Fruit fly (Drosophila melanogaster) whole organism, adult: Measurements from ENCODE around the gene CG31459.

ENCODE experiments used
- CG11617 ChIP-seq: fragments of 200-800 bp; sonication (Bioruptor generic); optimal IDR thresholded peaks from 2 replicates; lab custom pipeline; 2017; ENCODE audit warnings: mild to moderate bottlenecking, missing biosample characterization, missing genetic modification reagents, missing genetic modification characterization
- CG12768 ChIP-seq: fragments of 200-800 bp; sonication (Bioruptor generic); optimal IDR thresholded peaks from 2 replicates; lab custom pipeline; 2017; ENCODE audit warnings: missing biosample characterization, missing genetic modification characterization, mild to moderate bottlenecking, moderate library complexity, missing genetic modification reagents
- CG14711 ChIP-seq: fragments of 200-800 bp; sonication (Bioruptor generic); optimal IDR thresholded peaks from 2 replicates; lab custom pipeline; 2018; ENCODE audit warnings: missing biosample characterization, mild to moderate bottlenecking, missing genetic modification characterization, moderate library complexity
- CG1620 ChIP-seq: fragments of 200-800 bp; sonication (Bioruptor generic); optimal IDR thresholded peaks from 2 replicates; lab custom pipeline; 2016; ENCODE audit warnings: missing biosample characterization, missing genetic modification characterization
- CG33017 ChIP-seq: fragments of 200-800 bp; sonication (Bioruptor generic); optimal IDR thresholded peaks from 2 replicates; lab custom pipeline; 2018; ENCODE audit warnings: missing biosample characterization, mild to moderate bottlenecking, missing genetic modification characterization, moderate library complexity
- CG5204 ChIP-seq: fragments of 200-800 bp; sonication (Bioruptor generic); optimal IDR thresholded peaks from 2 replicates; lab custom pipeline; 2016; ENCODE audit warnings: missing biosample characterization, missing genetic modification characterization
- CG7045 ChIP-seq: fragments of 200-800 bp; sonication (Bioruptor generic); optimal IDR thresholded peaks from 2 replicates; lab custom pipeline; 2017; ENCODE audit warnings: missing biosample characterization, mild to moderate bottlenecking, missing genetic modification characterization
- CG7101 ChIP-seq: fragments of 200-800 bp; sonication (Bioruptor generic); optimal IDR thresholded peaks from 2 replicates; lab custom pipeline; 2018; ENCODE audit warnings: missing biosample characterization, mild to moderate bottlenecking, missing genetic modification characterization, moderate library complexity
- Clk ChIP-seq: fragments of 200-800 bp; sonication (Bioruptor generic); optimal IDR thresholded peaks from 2 replicates; lab custom pipeline; 2017; ENCODE audit warnings: missing biosample characterization, missing genetic modification characterization
- Crg-1 ChIP-seq: fragments of 200-800 bp; sonication (Bioruptor generic); optimal IDR thresholded peaks from 2 replicates; lab custom pipeline; 2016; ENCODE audit warnings: missing biosample characterization, missing genetic modification characterization
- Hr96 ChIP-seq: fragments of 200-800 bp; sonication (Bioruptor generic); optimal IDR thresholded peaks from 2 replicates; lab custom pipeline; 2016; ENCODE audit warnings: missing biosample characterization, missing genetic modification characterization
- Mnt ChIP-seq: fragments of 200-800 bp; sonication (Bioruptor generic); optimal IDR thresholded peaks from 2 replicates; lab custom pipeline; 2016; ENCODE audit warnings: missing biosample characterization, mild to moderate bottlenecking, missing genetic modification characterization
- bab1 ChIP-seq: fragments of 200-800 bp; sonication (Bioruptor generic); optimal IDR thresholded peaks from 3 replicates; lab custom pipeline; 2019; ENCODE audit warnings: missing biosample characterization, mild to moderate bottlenecking, missing genetic modification characterization, moderate library complexity
- cic ChIP-seq: fragments of 200-800 bp; sonication (Bioruptor generic); optimal IDR thresholded peaks from 2 replicates; lab custom pipeline; 2017; ENCODE audit warnings: missing biosample characterization, mild to moderate bottlenecking, missing genetic modification characterization, moderate library complexity
- cnc ChIP-seq, 2 experiments: fragments of >200 bp; optimal IDR thresholded peaks; 2 replicates each; lab custom pipeline; 2017
- kay ChIP-seq: fragments of 200-800 bp; sonication (Bioruptor generic); peaks from one replicate; lab custom pipeline; 2016; ENCODE audit warnings: missing biosample characterization, missing genetic modification characterization, borderline replicate concordance
- ovo ChIP-seq: fragments of 200-800 bp; sonication (Bioruptor generic); optimal IDR thresholded peaks from 2 replicates; lab custom pipeline; 2016; ENCODE audit warnings: missing biosample characterization, missing genetic modification characterization
- pad ChIP-seq: fragments of 200-800 bp; sonication (Bioruptor generic); optimal IDR thresholded peaks from 3 replicates; lab custom pipeline; 2017; ENCODE audit warnings: missing biosample characterization, missing genetic modification characterization, mild to moderate bottlenecking, moderate library complexity, missing genetic modification reagents
- tj ChIP-seq: fragments of 200-800 bp; sonication (Bioruptor generic); optimal IDR thresholded peaks from 3 replicates; lab custom pipeline; 2017; ENCODE audit warnings: missing biosample characterization, mild to moderate bottlenecking, missing genetic modification characterization, moderate library complexity
- toe ChIP-seq: fragments of 200-800 bp; sonication (Bioruptor generic); optimal IDR thresholded peaks from 2 replicates; lab custom pipeline; 2016; ENCODE audit warnings: missing biosample characterization, missing genetic modification characterization

The CG31459 gene

DNA sequence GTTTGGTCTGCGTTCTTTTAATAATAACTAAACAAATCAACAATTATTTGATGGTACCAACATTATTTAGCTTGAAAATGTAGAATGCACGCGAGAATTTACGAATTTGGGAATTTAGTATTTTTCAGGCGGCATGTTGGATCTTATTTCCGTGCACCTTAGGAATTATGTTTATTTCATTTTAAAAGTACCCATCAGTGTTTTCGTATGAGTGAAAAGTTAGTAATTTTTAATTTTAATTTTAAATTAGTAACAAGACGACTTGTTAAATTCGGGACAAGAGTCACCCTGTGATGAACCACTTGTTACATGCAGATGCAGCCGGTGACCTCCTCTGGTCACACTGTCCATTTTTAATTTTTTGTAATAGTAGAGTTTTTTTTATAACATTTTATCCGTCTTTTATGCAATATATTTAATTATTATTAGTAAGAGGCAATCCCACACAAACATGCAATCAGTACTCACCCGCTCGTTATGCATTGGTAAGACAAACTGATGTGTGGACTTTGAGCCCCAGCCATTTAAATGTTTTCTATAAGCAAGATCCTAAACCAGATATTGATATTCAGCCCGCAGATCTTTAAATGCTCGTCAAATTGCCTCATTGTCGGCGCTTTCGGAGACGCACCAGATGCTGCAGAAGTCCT lies 36.9 kb downstream of the CG31459 start, which contains the start of the genes CG17186 and Arc42:
CG17186 (minus strand) TSS at position 88 of the 650 bp plus-strand sequence.
Arc42 (plus strand) TSS at position 311 of the 650 bp plus-strand sequence.
- TF ChIP-seq CG5204 (GFP tag; lab: Kevin White, UChicago) (no peak), CG12768 (GFP tag; lab: Kevin White, UChicago) (peak; percentile 66), Crg-1 (GFP tag; lab: Kevin White, UChicago) (peak; percentile 20), cic (GFP tag; lab: Kevin White, UChicago) (no peak), ovo (GFP tag; lab: Kevin White, UChicago) (no peak), Hr96 (GFP tag; lab: Kevin White, UChicago) (no peak), CG7045 (GFP tag; lab: Kevin White, UChicago) (no peak), CG11617 (peak; percentile 28), tj (GFP tag; lab: Kevin White, UChicago) (no peak), bab1 (GFP tag; lab: Kevin White, UChicago) (peak; percentile 62), toe (no peak), CG7101 (tag; lab: Kevin White, UChicago) (no peak), Clk (GFP tag; lab: Kevin White, UChicago) (no peak), cnc (optimal IDR thresholded peaks at IDR 0.05; lab: Kevin White, UChicago) (no peak), CG33017 (tag; lab: Kevin White, UChicago) (no peak), kay (no peak), Mnt (GFP tag; lab: Kevin White, UChicago) (peak; percentile 63), CG14711 (tag; lab: Kevin White, UChicago) (peak; percentile 33), CG1620 (GFP tag; lab: Kevin White, UChicago) (peak; percentile 29), pad (GFP tag; lab: Kevin White, UChicago) (peak; percentile 6)

DNA sequence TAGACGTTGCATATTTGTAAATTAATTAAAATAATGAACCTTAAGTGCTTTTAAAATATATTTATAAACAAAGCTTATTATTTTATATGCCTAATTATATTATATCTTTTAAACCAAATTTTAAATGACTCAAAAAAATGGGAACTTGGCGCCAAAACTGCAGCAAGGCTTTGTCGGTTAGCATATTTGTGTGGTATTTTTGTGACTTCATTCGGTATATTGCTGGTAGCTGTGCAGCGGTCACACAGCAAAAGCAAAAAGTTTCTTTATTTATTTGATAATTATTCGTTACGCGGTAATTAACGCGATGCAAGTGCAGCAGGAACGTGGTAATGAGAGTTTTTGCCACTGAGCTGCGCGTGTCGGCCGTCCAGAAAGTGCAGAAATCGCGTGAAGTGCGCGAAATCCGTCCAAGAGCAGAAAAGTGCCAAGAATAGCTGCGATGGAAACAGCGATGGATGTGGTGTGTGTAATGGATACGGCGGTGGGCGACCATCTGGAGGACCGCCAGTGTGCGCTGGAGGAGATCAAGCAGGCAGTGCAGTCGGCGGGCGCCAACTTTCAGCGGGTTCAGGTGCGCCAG lies 38.9 kb downstream of the CG31459 start, which contains the start of gene Ask1:
Ask1 (plus strand) TSS at position 250 of the 583 bp plus-strand sequence.
- TF ChIP-seq bab1 (GFP tag; lab: Kevin White, UChicago), result peak; percentile 39
- no peak for TF ChIP-seq CG5204 (GFP tag; lab: Kevin White, UChicago)

DNA sequence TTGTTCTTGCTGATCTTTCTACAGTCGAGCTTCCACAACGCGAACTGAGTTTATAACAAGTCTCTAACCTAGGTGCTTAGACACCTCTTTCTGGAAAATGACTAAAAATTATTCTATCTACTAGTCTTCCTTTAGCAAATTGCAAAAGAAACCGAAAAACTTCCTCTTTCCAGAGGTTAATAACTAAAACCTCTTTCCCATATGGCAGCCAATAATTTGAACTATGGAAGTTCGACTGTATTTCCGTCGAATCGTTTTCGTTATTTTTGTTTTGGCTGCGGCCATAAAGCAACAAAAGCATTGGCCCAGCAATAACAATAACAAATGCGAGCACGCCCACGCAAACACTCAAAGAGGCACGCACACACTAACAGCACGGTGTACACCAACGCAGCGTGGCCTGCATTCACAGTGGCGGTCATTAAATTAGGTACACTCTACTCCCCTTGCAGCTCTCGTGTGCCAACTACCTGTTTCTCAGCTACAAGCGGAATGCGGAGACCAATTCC lies 39.8 kb downstream of the CG31459 start:
- no peak for TF ChIP-seq CG5204 (GFP tag; lab: Kevin White, UChicago)
- no peak for TF ChIP-seq kay
- no peak for TF ChIP-seq CG7045 (GFP tag; lab: Kevin White, UChicago)
- TF ChIP-seq tj (GFP tag; lab: Kevin White, UChicago), result peak; percentile 11
- no peak for TF ChIP-seq ovo (GFP tag; lab: Kevin White, UChicago)
- peak; percentile 59 for TF ChIP-seq CG33017 (tag; lab: Kevin White, UChicago)
- TF ChIP-seq CG14711 (tag; lab: Kevin White, UChicago), result peak; percentile 35
- peak; percentile 52 for TF ChIP-seq pad (GFP tag; lab: Kevin White, UChicago)
- TF ChIP-seq CG12768 (GFP tag; lab: Kevin White, UChicago), result peak; percentile 52
- peak; percentile 26 for TF ChIP-seq Crg-1 (GFP tag; lab: Kevin White, UChicago)
- TF ChIP-seq CG11617, result peak; percentile 62
- TF ChIP-seq cnc (optimal IDR thresholded peaks at IDR 0.05; lab: Kevin White, UChicago), result no peak
- TF ChIP-seq CG7101 (tag; lab: Kevin White, UChicago), result peak; percentile 66
- TF ChIP-seq toe, result no peak
- TF ChIP-seq CG1620 (GFP tag; lab: Kevin White, UChicago), result peak; percentile 18
- TF ChIP-seq Clk (GFP tag; lab: Kevin White, UChicago), result no peak
- peak; percentile 37 for TF ChIP-seq Hr96 (GFP tag; lab: Kevin White, UChicago)
- peak; percentile 61 for TF ChIP-seq Mnt (GFP tag; lab: Kevin White, UChicago)
- TF ChIP-seq cic (GFP tag; lab: Kevin White, UChicago), result no peak
- peak; percentile 74 for TF ChIP-seq bab1 (GFP tag; lab: Kevin White, UChicago)

DNA sequence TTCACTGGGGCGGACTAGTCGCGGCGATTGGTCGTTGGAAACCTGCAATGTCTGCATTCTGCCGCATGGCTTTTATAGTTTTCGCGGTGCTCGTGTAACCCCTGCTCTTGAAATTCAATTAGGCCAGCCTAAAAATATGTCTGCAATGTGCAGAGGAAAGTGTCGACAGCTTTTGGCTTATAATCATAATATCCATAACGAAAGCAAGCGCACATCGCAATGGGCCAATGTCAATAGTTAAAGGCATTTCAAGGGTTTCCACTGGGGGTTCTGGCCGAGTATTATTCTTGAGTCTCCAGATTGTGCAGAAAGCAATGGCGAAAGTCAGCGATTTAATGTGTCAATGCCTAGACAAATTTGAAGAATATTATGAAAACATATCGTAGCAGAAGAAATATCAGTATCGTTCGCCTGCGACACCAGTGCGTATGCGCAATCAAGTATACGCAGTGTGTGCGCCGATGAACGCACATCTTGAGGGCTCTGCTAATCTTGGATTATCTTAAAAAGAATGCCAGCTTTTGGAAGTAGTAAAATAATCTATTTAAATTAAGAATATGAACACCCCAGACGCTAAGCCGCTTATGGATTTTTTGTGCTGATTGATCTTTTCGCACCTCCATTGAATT lies 47.6 kb downstream of the CG31459 start, which contains the start of gene ninaE:
ninaE (minus strand) TSS at position 51 of the 629 bp plus-strand sequence.
- no peak for TF ChIP-seq Crg-1 (GFP tag; lab: Kevin White, UChicago)
- TF ChIP-seq kay, result no peak
- TF ChIP-seq CG5204 (GFP tag; lab: Kevin White, UChicago), result no peak
- TF ChIP-seq CG11617, result no peak
- no peak for TF ChIP-seq bab1 (GFP tag; lab: Kevin White, UChicago)
- TF ChIP-seq Mnt (GFP tag; lab: Kevin White, UChicago), result no peak

DNA sequence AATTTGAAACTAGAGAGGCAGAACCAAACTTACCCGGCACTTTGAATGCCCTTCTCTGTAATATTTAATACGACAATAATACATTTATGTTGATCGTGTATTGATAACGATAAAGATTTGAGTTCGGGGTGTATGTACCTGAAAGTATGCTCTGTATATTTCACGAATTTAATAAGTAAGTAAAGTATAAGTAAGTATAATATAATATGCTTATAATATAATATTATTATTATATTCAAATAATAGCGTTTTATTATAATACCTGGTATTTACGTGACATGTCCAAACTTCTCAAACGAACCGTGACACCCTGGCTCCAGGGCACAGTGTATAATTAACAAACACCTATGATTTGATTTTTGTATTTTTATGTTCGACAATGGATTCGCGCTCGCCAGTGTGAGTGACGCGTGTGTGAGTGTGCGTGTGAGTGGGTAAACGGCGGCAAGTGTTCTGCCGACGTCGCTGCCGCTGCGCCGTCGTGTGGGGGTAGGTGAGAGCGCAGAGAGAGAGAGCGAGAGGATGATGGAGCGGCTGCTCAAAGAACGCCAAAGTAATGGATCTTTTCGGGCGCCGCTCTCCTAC lies 49.0 kb downstream of the CG31459 start:
- TF ChIP-seq CG14711 (tag; lab: Kevin White, UChicago) (peak; percentile 52), CG7101 (tag; lab: Kevin White, UChicago) (peak; percentile 8), ovo (GFP tag; lab: Kevin White, UChicago) (no peak), cnc (optimal IDR thresholded peaks at IDR 0.05; lab: Kevin White, UChicago) (no peak), Crg-1 (GFP tag; lab: Kevin White, UChicago) (no peak), CG12768 (GFP tag; lab: Kevin White, UChicago) (peak; percentile 12), CG33017 (tag; lab: Kevin White, UChicago) (peak; percentile 15), cic (GFP tag; lab: Kevin White, UChicago) (no peak), CG7045 (GFP tag; lab: Kevin White, UChicago) (no peak)
